Fruit fly (Drosophila melanogaster) whole organism, prepupa: Measurements from ENCODE around the gene CG17118.

Experiments
- Blimp-1 ChIP-seq: fragments of 200-800 bp; sonication (Bioruptor generic); optimal IDR thresholded peaks from 3 replicates; lab custom pipeline; 2017; ENCODE audit warnings: missing biosample characterization, missing genetic modification characterization, mild to moderate bottlenecking, moderate library complexity, missing genetic modification reagents
- CG10631 ChIP-seq: fragments of 200-800 bp; sonication (Bioruptor generic); optimal IDR thresholded peaks from 2 replicates; lab custom pipeline; 2016; ENCODE audit warnings: missing biosample characterization, missing genetic modification characterization
- CG10669 ChIP-seq: fragments of 200-800 bp; sonication (Bioruptor generic); optimal IDR thresholded peaks from 3 replicates; lab custom pipeline; 2018; ENCODE audit warnings: missing biosample characterization, mild to moderate bottlenecking, missing genetic modification characterization, moderate library complexity
- CG11762 ChIP-seq: fragments of 200-800 bp; sonication (Bioruptor generic); optimal IDR thresholded peaks from 3 replicates; lab custom pipeline; 2016; ENCODE audit warnings: missing biosample characterization, missing genetic modification characterization; ENCODE audit not compliant: insufficient read depth
- CG11902 ChIP-seq: fragments of 200-800 bp; sonication (Bioruptor generic); optimal IDR thresholded peaks from 3 replicates; lab custom pipeline; 2016; ENCODE audit warnings: missing biosample characterization, missing genetic modification characterization
- CG15336 ChIP-seq: fragments of 200-800 bp; sonication (Bioruptor generic); IDR thresholded peaks from 2 replicates; pipeline ENCODE4 v1.3.6; 2022; ENCODE audit warnings: missing biosample characterization, missing genetic modification characterization
- CG1621 ChIP-seq: fragments of 200-800 bp; sonication (Bioruptor generic); optimal IDR thresholded peaks from 3 replicates; lab custom pipeline; 2018; ENCODE audit warnings: missing biosample characterization, mild to moderate bottlenecking, missing genetic modification characterization
- CG3032 ChIP-seq: fragments of 200-800 bp; optimal IDR thresholded peaks from 2 replicates; lab custom pipeline; 2019; ENCODE audit warnings: missing biosample characterization, mild to moderate bottlenecking, missing genetic modification characterization, moderate library complexity
- CG31627 ChIP-seq: fragments of 200-800 bp; sonication (Bioruptor generic); optimal IDR thresholded peaks from 3 replicates; lab custom pipeline; 2016; ENCODE audit warnings: missing biosample characterization, missing genetic modification characterization
- CG32006 ChIP-seq: fragments of 200-800 bp; sonication (Bioruptor generic); optimal IDR thresholded peaks from 3 replicates; lab custom pipeline; 2017; ENCODE audit warnings: missing biosample characterization, mild to moderate bottlenecking, missing genetic modification characterization
- CG3919 ChIP-seq: fragments of 200-800 bp; sonication (Bioruptor generic); optimal IDR thresholded peaks from 3 replicates; lab custom pipeline; 2016; ENCODE audit warnings: missing biosample characterization, missing genetic modification characterization
- CG6163 ChIP-seq: fragments of 200-800 bp; sonication (Bioruptor generic); IDR thresholded peaks from 3 replicates; pipeline ENCODE4 v1.3.6; 2022; ENCODE audit warnings: missing biosample characterization, missing genetic modification characterization
- CG6276 ChIP-seq: fragments of 200-800 bp; sonication (Bioruptor generic); optimal IDR thresholded peaks from 2 replicates; lab custom pipeline; 2017; ENCODE audit warnings: missing biosample characterization, mild to moderate bottlenecking, missing genetic modification characterization
- CG6792 ChIP-seq: fragments of 200-800 bp; sonication (Bioruptor generic); optimal IDR thresholded peaks from 3 replicates; lab custom pipeline; 2016; ENCODE audit warnings: missing biosample characterization, missing genetic modification characterization
- CG6808 ChIP-seq: fragments of 200-800 bp; sonication (Bioruptor generic); optimal IDR thresholded peaks from 3 replicates; lab custom pipeline; 2017; ENCODE audit warnings: missing biosample characterization, missing genetic modification characterization, mild to moderate bottlenecking, moderate library complexity, missing genetic modification reagents
- CG6854 ChIP-seq: fragments of 200-800 bp; sonication (Bioruptor generic); optimal IDR thresholded peaks from 2 replicates; lab custom pipeline; 2017; ENCODE audit warnings: missing biosample characterization, mild to moderate bottlenecking, missing genetic modification characterization
- CG7368 ChIP-seq: fragments of 200-800 bp; sonication (Bioruptor generic); optimal IDR thresholded peaks from 3 replicates; lab custom pipeline; 2016; ENCODE audit warnings: missing biosample characterization, missing genetic modification characterization
- CG8632 ChIP-seq: fragments of 200-800 bp; sonication (Bioruptor generic); optimal IDR thresholded peaks from 3 replicates; lab custom pipeline; 2016; ENCODE audit warnings: missing biosample characterization, missing genetic modification characterization
- Eip75B ChIP-seq: fragments of 200-800 bp; sonication (Bioruptor generic); optimal IDR thresholded peaks from 3 replicates; lab custom pipeline; 2016; ENCODE audit warnings: missing biosample characterization, missing genetic modification characterization
- Eip78C ChIP-seq: fragments of 200-800 bp; sonication (Bioruptor generic); peaks from one replicate; lab custom pipeline; 2016; ENCODE audit warnings: missing biosample characterization, missing genetic modification characterization
- Ets21C ChIP-seq: fragments of 200-800 bp; sonication (Bioruptor generic); optimal IDR thresholded peaks from 3 replicates; lab custom pipeline; 2016; ENCODE audit warnings: missing biosample characterization, missing genetic modification characterization
- Gug ChIP-seq: fragments of 200-800 bp; sonication (Bioruptor generic); IDR thresholded peaks from 2 replicates; pipeline ENCODE4 v1.3.6; 2022; ENCODE audit warnings: missing biosample characterization, missing genetic modification characterization
- Hr38 ChIP-seq: sonication (Bioruptor generic); optimal IDR thresholded peaks from 2 replicates; lab custom pipeline; 2016; ENCODE audit warnings: missing biosample characterization, missing genetic modification characterization
- Hr39 ChIP-seq: fragments of 200-800 bp; sonication (Bioruptor generic); optimal IDR thresholded peaks from 2 replicates; lab custom pipeline; 2016; ENCODE audit warnings: missing biosample characterization, missing genetic modification characterization
- Hr4 ChIP-seq: fragments of 200-800 bp; sonication (Bioruptor generic); optimal IDR thresholded peaks from 3 replicates; lab custom pipeline; 2016; ENCODE audit warnings: missing biosample characterization, missing genetic modification characterization
- Lpt ChIP-seq: fragments of 200-800 bp; sonication (Bioruptor generic); optimal IDR thresholded peaks from 3 replicates; lab custom pipeline; 2016; ENCODE audit warnings: missing biosample characterization, missing genetic modification characterization
- Met ChIP-seq: fragments of 200-800 bp; sonication (Bioruptor generic); optimal IDR thresholded peaks from 3 replicates; lab custom pipeline; 2016; ENCODE audit warnings: missing biosample characterization, missing genetic modification characterization
- Smox ChIP-seq: fragments of 200-800 bp; sonication (Bioruptor generic); optimal IDR thresholded peaks from 3 replicates; lab custom pipeline; 2016; ENCODE audit warnings: missing biosample characterization, missing genetic modification characterization
- Sox102F ChIP-seq: fragments of 200-800 bp; sonication (Bioruptor generic); optimal IDR thresholded peaks from 2 replicates; lab custom pipeline; 2016; ENCODE audit warnings: missing biosample characterization, mild to moderate bottlenecking, missing genetic modification characterization
- Sox14 ChIP-seq: fragments of 200-800 bp; sonication (Bioruptor generic); optimal IDR thresholded peaks from 3 replicates; lab custom pipeline; 2016; ENCODE audit warnings: missing biosample characterization, missing genetic modification characterization
- Sox15 ChIP-seq: fragments of 200-800 bp; sonication (Bioruptor generic); optimal IDR thresholded peaks from 3 replicates; lab custom pipeline; 2016; ENCODE audit warnings: missing biosample characterization, missing genetic modification characterization
- achi ChIP-seq: fragments of 200-800 bp; sonication (Bioruptor generic); optimal IDR thresholded peaks from 3 replicates; lab custom pipeline; 2016; ENCODE audit warnings: missing biosample characterization, missing genetic modification characterization
- acj6 ChIP-seq: fragments of 200-800 bp; sonication (Bioruptor generic); optimal IDR thresholded peaks from 3 replicates; lab custom pipeline; 2016; ENCODE audit warnings: missing biosample characterization, missing genetic modification characterization
- cyc ChIP-seq: fragments of 200-800 bp; sonication (Bioruptor generic); optimal IDR thresholded peaks from 3 replicates; lab custom pipeline; 2016; ENCODE audit warnings: missing biosample characterization, missing genetic modification characterization
- dac ChIP-seq: fragments of 200-800 bp; sonication (Bioruptor generic); optimal IDR thresholded peaks from 2 replicates; lab custom pipeline; 2017; ENCODE audit warnings: missing biosample characterization, mild to moderate bottlenecking, missing genetic modification characterization
- dsx ChIP-seq: fragments of 200-800 bp; optimal IDR thresholded peaks from 3 replicates; lab custom pipeline; 2019; ENCODE audit warnings: missing biosample characterization, mild to moderate bottlenecking, missing genetic modification characterization, moderate library complexity; ENCODE audit not compliant: poor library complexity, severe bottlenecking
- eg ChIP-seq: fragments of 200-800 bp; sonication (Bioruptor generic); IDR thresholded peaks from 3 replicates; pipeline ENCODE4 v1.3.6; 2022; ENCODE audit warnings: missing biosample characterization, missing genetic modification characterization
- esn ChIP-seq: fragments of 200-800 bp; sonication (Bioruptor generic); optimal IDR thresholded peaks from 2 replicates; lab custom pipeline; 2016; ENCODE audit warnings: missing biosample characterization, mild to moderate bottlenecking, missing genetic modification characterization, moderate library complexity
- fd59A ChIP-seq: fragments of 200-800 bp; sonication (Bioruptor generic); optimal IDR thresholded peaks from 2 replicates; lab custom pipeline; 2017; ENCODE audit warnings: missing biosample characterization, mild to moderate bottlenecking, missing genetic modification characterization, missing genetic modification reagents
- fd85E ChIP-seq: fragments of 200-800 bp; sonication (Bioruptor generic); optimal IDR thresholded peaks from 3 replicates; lab custom pipeline; 2016; ENCODE audit warnings: missing biosample characterization, missing genetic modification characterization
- fkh ChIP-seq: fragments of 200-800 bp; sonication (Bioruptor generic); optimal IDR thresholded peaks from 3 replicates; lab custom pipeline; 2017; ENCODE audit warnings: missing biosample characterization, mild to moderate bottlenecking, missing genetic modification characterization, moderate library complexity
- lz ChIP-seq: fragments of 200-800 bp; sonication (Bioruptor generic); optimal IDR thresholded peaks from 3 replicates; lab custom pipeline; 2016; ENCODE audit warnings: missing biosample characterization, missing genetic modification characterization
- net ChIP-seq: fragments of 200-800 bp; sonication (Bioruptor generic); optimal IDR thresholded peaks from 3 replicates; lab custom pipeline; 2016; ENCODE audit warnings: missing biosample characterization, missing genetic modification characterization
- pdm3 ChIP-seq: fragments of 200-800 bp; sonication (Bioruptor generic); optimal IDR thresholded peaks from 3 replicates; lab custom pipeline; 2016; ENCODE audit warnings: missing biosample characterization, missing genetic modification characterization
- salr ChIP-seq, 2 experiments: fragments of 200-800 bp; sonication (Bioruptor generic); optimal IDR thresholded peaks; 3 replicates each; lab custom pipeline; 2016 to 2018; ENCODE audit warnings: missing biosample characterization in 2 of 2, missing genetic modification characterization in 2 of 2, mild to moderate bottlenecking in 1 of 2
- spab ChIP-seq: fragments of 200-800 bp; sonication (Bioruptor generic); optimal IDR thresholded peaks from 2 replicates; lab custom pipeline; 2017; ENCODE audit warnings: missing biosample characterization, mild to moderate bottlenecking, missing genetic modification characterization, missing genetic modification reagents
- svp ChIP-seq: fragments of 200-800 bp; sonication (Bioruptor generic); peaks from one replicate; lab custom pipeline; 2016; ENCODE audit warnings: missing biosample characterization, missing genetic modification characterization
- topi ChIP-seq: fragments of 200-800 bp; sonication (Bioruptor generic); optimal IDR thresholded peaks from 3 replicates; lab custom pipeline; 2016; ENCODE audit warnings: missing biosample characterization, missing genetic modification characterization
- vri ChIP-seq: fragments of 200-800 bp; sonication (Bioruptor generic); optimal IDR thresholded peaks from 3 replicates; lab custom pipeline; 2016; ENCODE audit warnings: missing biosample characterization, mild to moderate bottlenecking, missing genetic modification characterization

Gene CG17118

dm6 chr2L:10757038-10757685 is 27.1 kb downstream of the CG17118 start:
- TF ChIP-seq CG31627 (GFP tag; lab: Kevin White, UChicago) = no peak
- TF ChIP-seq CG3919 (GFP tag; lab: Kevin White, UChicago) = no peak
- TF ChIP-seq Eip78C = peak; percentile 29
- TF ChIP-seq dsx (GFP tag; lab: Kevin White, UChicago) = peak; percentile 33

dm6 chr2L:10759624-10760023 is 29.6 kb downstream of the CG17118 start:
- TF ChIP-seq achi (GFP tag; lab: Kevin White, UChicago) (peak; percentile 45), Hr39 (GFP tag; lab: Kevin White, UChicago) (peak; percentile 35), CG8632 (GFP tag; lab: Kevin White, UChicago) (peak; percentile 42), CG3919 (GFP tag; lab: Kevin White, UChicago) (peak; percentile 56), CG6808 (GFP tag; lab: Kevin White, UChicago) (no peak), Blimp-1 (GFP tag; lab: Kevin White, UChicago) (no peak), Eip78C (peak; percentile 83), Ets21C (GFP tag; lab: Kevin White, UChicago) (peak; percentile 20), salr (GFP tag; optimal IDR thresholded peaks at IDR 0.05; lab: Kevin White, UChicago) (peak in 1 of 2 experiments; percentile 26), Gug (GFP tag; lab: Robert Waterston, UW) (no peak), cyc (peak; percentile 51), CG32006 (GFP tag; lab: Kevin White, UChicago) (peak; percentile 57), dsx (GFP tag; lab: Kevin White, UChicago) (peak; percentile 11), CG10631 (peak; percentile 53), Hr4 (GFP tag; lab: Kevin White, UChicago) (peak; percentile 26), lz (GFP tag; lab: Kevin White, UChicago) (peak; percentile 49), fkh (GFP tag; lab: Kevin White, UChicago) (no peak), Eip75B (GFP tag; lab: Kevin White, UChicago) (peak; percentile 54), spab (no peak), CG31627 (GFP tag; lab: Kevin White, UChicago) (peak; percentile 51), Sox14 (peak; percentile 51), vri (GFP tag; lab: Kevin White, UChicago) (no peak), CG1621 (tag; lab: Kevin White, UChicago) (peak; percentile 32), esn (GFP tag; lab: Kevin White, UChicago) (peak; percentile 46), svp (GFP tag; lab: Kevin White, UChicago) (peak; percentile 69), Lpt (GFP tag; lab: Kevin White, UChicago) (no peak), Sox102F (GFP tag; lab: Kevin White, UChicago) (peak; percentile 41), CG6792 (GFP tag; lab: Kevin White, UChicago) (peak; percentile 52), fd85E (GFP tag; lab: Kevin White, UChicago) (no peak), pdm3 (GFP tag; lab: Kevin White, UChicago) (peak; percentile 51), CG7368 (GFP tag; lab: Kevin White, UChicago) (peak; percentile 21), dac (GFP tag; lab: Kevin White, UChicago) (no peak), CG11902 (GFP tag; lab: Kevin White, UChicago) (peak; percentile 3), Hr38 (GFP tag; lab: Kevin White, UChicago) (no peak), CG11762 (GFP tag; lab: Kevin White, UChicago) (no peak), eg (GFP tag; lab: Robert Waterston, UW) (no peak), CG6276 (no peak), CG6163 (GFP tag; lab: Robert Waterston, UW) (peak; percentile 71), Sox15 (GFP tag; lab: Kevin White, UChicago) (peak; percentile 20), CG6854 (GFP tag; lab: Kevin White, UChicago) (no peak), CG15336 (GFP tag; lab: Robert Waterston, UW) (no peak), CG10669 (GFP tag; lab: Kevin White, UChicago) (peak; percentile 63), acj6 (GFP tag; lab: Kevin White, UChicago) (peak; percentile 61), fd59A (GFP tag; lab: Kevin White, UChicago) (no peak), Met (peak; percentile 33), net (no peak), topi (peak; percentile 45), CG3032 (tag; lab: Kevin White, UChicago) (peak; percentile 38), Smox (GFP tag; lab: Kevin White, UChicago) (peak; percentile 49)
